Worm (Caenorhabditis elegans) whole organism, midembryonic: ENCODE data around the gene znf-706.

Experiments used
- med-1 ChIP-seq: sonication (generic microtip); optimal IDR thresholded peaks from 2 replicates; lab custom pipeline; 2017; ENCODE audit warnings: missing genetic modification characterization, mild to moderate bottlenecking, missing compliant biosample characterization, antibody characterized with exemption, missing genetic modification reagents; ENCODE audit not compliant: insufficient read depth
- ref-1 ChIP-seq: fragments of 200-800 bp; sonication (Bioruptor generic); conservative IDR thresholded peaks from 2 replicates; pipeline ENCODE4 v1.3.6; 2022; ENCODE audit warnings: missing genetic modification reagents, missing genetic modification characterization, missing compliant biosample characterization
- tab-1 ChIP-seq: fragments of 200-800 bp; sonication (Bioruptor generic); IDR thresholded peaks from 2 replicates; pipeline ENCODE4 v1.3.6; 2022; ENCODE audit warnings: missing genetic modification characterization, missing compliant biosample characterization
- ztf-23 ChIP-seq: fragments of 200-800 bp; sonication (Bioruptor generic); IDR thresholded peaks from 2 replicates; pipeline ENCODE4 v1.3.6; 2022; ENCODE audit warnings: missing genetic modification reagents, missing genetic modification characterization, missing compliant biosample characterization

DNA sequence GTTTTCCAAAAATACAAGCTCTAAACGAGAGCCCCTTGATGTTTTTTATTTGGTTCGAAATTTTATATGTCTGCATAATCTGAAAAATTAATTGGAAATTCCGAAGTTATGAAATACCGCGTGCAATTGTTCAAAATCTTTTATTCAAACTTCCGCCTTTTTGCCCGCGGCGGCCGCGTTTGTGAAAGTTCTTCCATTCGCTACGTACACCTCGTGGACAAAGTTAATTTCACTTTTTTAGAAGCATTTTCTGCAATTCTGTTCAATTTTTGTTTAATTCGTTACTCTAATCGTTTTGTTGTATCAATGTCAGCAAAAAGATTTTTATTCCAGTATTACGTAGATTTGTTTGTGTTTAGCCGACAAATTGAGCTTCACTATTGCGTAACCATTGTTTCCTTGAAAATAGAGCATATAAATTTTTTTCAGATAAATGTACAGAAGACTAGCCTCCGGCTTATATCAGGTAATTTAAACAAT is 21.7 kb downstream of the znf-706 start, which contains the start of gene mppb-1:
- TF ChIP-seq med-1 (GFP tag; lab: Kevin White, UChicago), result no peak
- TF ChIP-seq ztf-23 (GFP tag; lab: Robert Waterston, UW), result peak; percentile 80
- 0 out of 2 replicates have a peak, but pooled peaks have one; percentile 30 for TF ChIP-seq ref-1 (GFP tag; lab: Robert Waterston, UW)
- TF ChIP-seq tab-1, result no peak
